Fruit fly (Drosophila melanogaster) whole organism, embryonic: ENCODE measurements around the gene gig.

Experiments
- Adf1 ChIP-seq: fragments of 200-800 bp; sonication (Bioruptor generic); IDR thresholded peaks from 2 replicates; pipeline ENCODE4 v1.3.6; 2022; ENCODE audit warnings: missing biosample characterization, missing genetic modification characterization
- B-H2 ChIP-seq: fragments of 200-800 bp; sonication (Bioruptor generic); optimal IDR thresholded peaks from 2 replicates; lab custom pipeline; 2018; ENCODE audit warnings: missing biosample characterization, mild to moderate bottlenecking, missing genetic modification characterization
- C15 ChIP-seq: fragments of 200-800 bp; sonication (Bioruptor generic); IDR thresholded peaks from 3 replicates; pipeline ENCODE4 v1.3.6; 2022; ENCODE audit warnings: missing biosample characterization, missing genetic modification characterization
- CG10147 ChIP-seq: fragments of 200-800 bp; sonication (Bioruptor generic); optimal IDR thresholded peaks from 2 replicates; lab custom pipeline; 2019; ENCODE audit warnings: missing biosample characterization, mild to moderate bottlenecking, missing genetic modification characterization, moderate library complexity
- CG12659 ChIP-seq: fragments of 200-800 bp; sonication (Bioruptor generic); optimal IDR thresholded peaks from 3 replicates; lab custom pipeline; 2017; ENCODE audit warnings: mild to moderate bottlenecking, missing biosample characterization, missing genetic modification reagents, missing genetic modification characterization
- CG12769 ChIP-seq: fragments of 200-800 bp; sonication (Bioruptor generic); optimal IDR thresholded peaks from 2 replicates; lab custom pipeline; 2019; ENCODE audit warnings: missing biosample characterization, mild to moderate bottlenecking, missing genetic modification characterization, moderate library complexity
- CG17385 ChIP-seq: fragments of 200-800 bp; sonication (Bioruptor generic); optimal IDR thresholded peaks from 3 replicates; lab custom pipeline; 2018; ENCODE audit warnings: missing biosample characterization, mild to moderate bottlenecking, missing genetic modification characterization
- CG17568 ChIP-seq: fragments of 200-800 bp; sonication (Bioruptor generic); optimal IDR thresholded peaks from 2 replicates; lab custom pipeline; 2018; ENCODE audit warnings: missing biosample characterization, mild to moderate bottlenecking, missing genetic modification characterization, moderate library complexity
- CG18599 ChIP-seq: fragments of 200-800 bp; sonication (Bioruptor generic); optimal IDR thresholded peaks from 3 replicates; lab custom pipeline; 2017; ENCODE audit warnings: missing biosample characterization, missing genetic modification characterization, mild to moderate bottlenecking, moderate library complexity, missing genetic modification reagents
- CG18619 ChIP-seq: fragments of 200-800 bp; sonication (Bioruptor generic); optimal IDR thresholded peaks from 3 replicates; lab custom pipeline; 2017; ENCODE audit warnings: missing biosample characterization, mild to moderate bottlenecking, missing genetic modification characterization
- CG2199 ChIP-seq: fragments of 200-800 bp; sonication (Bioruptor generic); IDR thresholded peaks from 3 replicates; pipeline ENCODE4 v1.3.6; 2022; ENCODE audit warnings: missing biosample characterization, missing genetic modification characterization
- CG32532 ChIP-seq: fragments of 200-800 bp; sonication (Bioruptor generic); IDR thresholded peaks from 2 replicates; pipeline ENCODE4 v1.3.6; 2022; ENCODE audit warnings: missing biosample characterization, missing genetic modification characterization
- CG34376 ChIP-seq: fragments of 200-800 bp; sonication (Bioruptor generic); optimal IDR thresholded peaks from 2 replicates; lab custom pipeline; 2018; ENCODE audit warnings: missing biosample characterization, mild to moderate bottlenecking, missing genetic modification characterization
- CG3726 ChIP-seq: fragments of 200-800 bp; sonication (Bioruptor generic); IDR thresholded peaks from 3 replicates; pipeline ENCODE4, ENCODE4 v1.3.6; 2022; ENCODE audit warnings: missing biosample characterization, missing genetic modification characterization
- CG5180 ChIP-seq: fragments of 200-800 bp; sonication (Bioruptor generic); optimal IDR thresholded peaks from 3 replicates; lab custom pipeline; 2017; ENCODE audit warnings: missing biosample characterization, missing genetic modification characterization, mild to moderate bottlenecking, moderate library complexity, missing genetic modification reagents
- CG6854 ChIP-seq: fragments of 200-800 bp; sonication (Bioruptor generic); optimal IDR thresholded peaks from 3 replicates; lab custom pipeline; 2017; ENCODE audit warnings: missing biosample characterization, mild to moderate bottlenecking, missing genetic modification characterization
- CTCF ChIP-seq: fragments of 200-800 bp; sonication (Bioruptor generic); optimal IDR thresholded peaks from 2 replicates; lab custom pipeline; 2017; ENCODE audit warnings: missing biosample characterization, mild to moderate bottlenecking, missing genetic modification characterization, moderate library complexity
- CrebB ChIP-seq: fragments of 200-800 bp; sonication (Bioruptor generic); optimal IDR thresholded peaks from 3 replicates; lab custom pipeline; 2018; ENCODE audit warnings: missing biosample characterization, mild to moderate bottlenecking, missing genetic modification characterization
- Ets65A ChIP-seq: fragments of 200-800 bp; sonication (Bioruptor generic); peaks from one replicate; lab custom pipeline; 2016; ENCODE audit warnings: missing biosample characterization, missing genetic modification characterization
- GATAe ChIP-seq: fragments of 200-800 bp; sonication (Bioruptor generic); conservative IDR thresholded peaks from 2 replicates; pipeline ENCODE4 v1.3.6; 2022; ENCODE audit warnings: missing biosample characterization, missing genetic modification characterization
- HLH4C ChIP-seq: fragments of 200-800 bp; sonication (Bioruptor generic); IDR thresholded peaks from 3 replicates; pipeline ENCODE4 v1.3.6; 2022; ENCODE audit warnings: missing biosample characterization, missing genetic modification characterization; ENCODE audit not compliant: partially characterized antibody
- Hmr ChIP-seq: fragments of 200-800 bp; sonication (Bioruptor generic); optimal IDR thresholded peaks from 3 replicates; lab custom pipeline; 2017; ENCODE audit warnings: mild to moderate bottlenecking, missing biosample characterization, missing genetic modification reagents, missing genetic modification characterization
- Hr78 ChIP-seq, 2 experiments: fragments of 200-800 bp in 1 of 2; fragments of >200 bp in 1 of 2; sonication (Bioruptor generic) in 1 of 2; optimal IDR thresholded peaks; 2 replicates each; lab custom pipeline; 2017 to 2019; ENCODE audit warnings: missing biosample characterization in 2 of 2, missing genetic modification characterization in 2 of 2, mild to moderate bottlenecking in 1 of 2, moderate library complexity in 1 of 2
- Med ChIP-seq: fragments of 200-800 bp; sonication (Bioruptor generic); peaks from one replicate; lab custom pipeline; 2016; ENCODE audit warnings: missing biosample characterization, missing genetic modification characterization, mild to moderate bottlenecking, inconsistent platforms, moderate library complexity
- Pdp1 ChIP-seq, 2 experiments: fragments of 200-800 bp; sonication (Bioruptor generic); optimal IDR thresholded peaks; 3 replicates each; lab custom pipeline; 2016; ENCODE audit warnings: missing biosample characterization in 2 of 2, missing genetic modification characterization in 2 of 2, mild to moderate bottlenecking in 1 of 2, moderate library complexity in 1 of 2
- Rfx ChIP-seq: fragments of 200-800 bp; sonication (Bioruptor generic); IDR thresholded peaks from 2 replicates; pipeline ENCODE4 v1.3.6; 2022; ENCODE audit warnings: missing biosample characterization, missing genetic modification characterization
- aop ChIP-seq: fragments of 200-800 bp; sonication (Bioruptor generic); IDR thresholded peaks from 2 replicates; pipeline ENCODE4 v1.3.6; 2022; ENCODE audit warnings: missing biosample characterization, missing genetic modification characterization
- cwo ChIP-seq: fragments of 200-800 bp; sonication (Bioruptor generic); optimal IDR thresholded peaks from 3 replicates; lab custom pipeline; 2017; ENCODE audit warnings: missing biosample characterization, missing genetic modification characterization, mild to moderate bottlenecking, moderate library complexity, missing genetic modification reagents
- gro ChIP-seq: fragments of 200-800 bp; sonication (Bioruptor generic); optimal IDR thresholded peaks from 2 replicates; lab custom pipeline; 2016; ENCODE audit warnings: missing biosample characterization, missing genetic modification characterization
- gsb-n ChIP-seq: fragments of 200-800 bp; sonication (Bioruptor generic); optimal IDR thresholded peaks from 3 replicates; lab custom pipeline; 2018; ENCODE audit warnings: missing biosample characterization, mild to moderate bottlenecking, missing genetic modification characterization
- hkb ChIP-seq, 2 experiments: fragments of 200-800 bp in 1 of 2; fragments of >200 bp in 1 of 2; sonication (Bioruptor generic) in 1 of 2; IDR thresholded peaks in 1 of 2; optimal IDR thresholded peaks in 1 of 2; 2 replicates each; pipeline versions ENCODE4 v1.3.6 to Lab custom; 2017 to 2022; ENCODE audit warnings: missing biosample characterization in 1 of 2, missing genetic modification characterization in 1 of 2
- jigr1 ChIP-seq: fragments of 200-800 bp; sonication (Bioruptor generic); IDR thresholded peaks from 3 replicates; pipeline ENCODE4 v1.3.6; 2022; ENCODE audit warnings: missing biosample characterization, missing genetic modification characterization
- ken ChIP-seq: fragments of 200-800 bp; sonication (Bioruptor generic); IDR thresholded peaks from 3 replicates; pipeline ENCODE4 v1.3.6; 2022; ENCODE audit warnings: missing biosample characterization, missing genetic modification characterization
- mirr ChIP-seq: fragments of 200-800 bp; sonication (Bioruptor generic); optimal IDR thresholded peaks from 3 replicates; lab custom pipeline; 2018; ENCODE audit warnings: missing biosample characterization, mild to moderate bottlenecking, missing genetic modification characterization
- onecut ChIP-seq: fragments of 200-800 bp; sonication (Bioruptor generic); IDR thresholded peaks from 2 replicates; pipeline ENCODE4 v1.3.6; 2022; ENCODE audit warnings: missing biosample characterization, missing genetic modification characterization
- salm ChIP-seq: fragments of 200-800 bp; sonication (Bioruptor generic); optimal IDR thresholded peaks from 2 replicates; lab custom pipeline; 2018; ENCODE audit warnings: missing biosample characterization, mild to moderate bottlenecking, missing genetic modification characterization
- schlank ChIP-seq: fragments of 200-800 bp; sonication (Bioruptor generic); optimal IDR thresholded peaks from 2 replicates; lab custom pipeline; 2018; ENCODE audit warnings: missing biosample characterization, mild to moderate bottlenecking, missing genetic modification characterization
- scrt ChIP-seq: fragments of 200-800 bp; sonication (Bioruptor generic); optimal IDR thresholded peaks from 2 replicates; lab custom pipeline; 2018; ENCODE audit warnings: missing biosample characterization, mild to moderate bottlenecking, missing genetic modification characterization, moderate library complexity
- sd ChIP-seq: fragments of 200-800 bp; sonication (Bioruptor generic); optimal IDR thresholded peaks from 3 replicates; lab custom pipeline; 2018; ENCODE audit warnings: missing biosample characterization, mild to moderate bottlenecking, missing genetic modification characterization, moderate library complexity
- sens ChIP-seq: fragments of 200-800 bp; sonication (Bioruptor generic); peaks from one replicate; lab custom pipeline; 2016; ENCODE audit warnings: missing biosample characterization, missing genetic modification characterization
- slou ChIP-seq: fragments of 200-800 bp; sonication (Bioruptor generic); optimal IDR thresholded peaks from 3 replicates; lab custom pipeline; 2016; ENCODE audit warnings: missing biosample characterization, missing genetic modification characterization
- so ChIP-seq: fragments of 200-800 bp; sonication (Bioruptor generic); IDR thresholded peaks from 3 replicates; pipeline ENCODE4 v1.3.6; 2022; ENCODE audit warnings: missing biosample characterization, missing genetic modification characterization
- sob ChIP-seq: fragments of 200-800 bp; sonication (Bioruptor generic); IDR thresholded peaks from 2 replicates; pipeline ENCODE4 v1.3.6; 2022; ENCODE audit warnings: missing biosample characterization, missing genetic modification characterization
- sug ChIP-seq: fragments of 200-800 bp; optimal IDR thresholded peaks from 2 replicates; lab custom pipeline; 2019; ENCODE audit warnings: missing biosample characterization, mild to moderate bottlenecking, missing genetic modification characterization, moderate library complexity
- tgo ChIP-seq: fragments of 200-800 bp; sonication (Bioruptor generic); IDR thresholded peaks from 3 replicates; pipeline ENCODE4 v1.3.6; 2022; ENCODE audit warnings: missing biosample characterization, missing genetic modification characterization
- twi ChIP-seq: fragments of 200-800 bp; optimal IDR thresholded peaks from 2 replicates; lab custom pipeline; 2019; ENCODE audit warnings: missing biosample characterization, mild to moderate bottlenecking, missing genetic modification characterization, moderate library complexity
- wek ChIP-seq: fragments of 200-800 bp; sonication (Bioruptor generic); optimal IDR thresholded peaks from 3 replicates; lab custom pipeline; 2018; ENCODE audit warnings: missing biosample characterization, mild to moderate bottlenecking, missing genetic modification characterization, moderate library complexity
- zf30C ChIP-seq: fragments of 200-800 bp; sonication (Bioruptor generic); optimal IDR thresholded peaks from 3 replicates; lab custom pipeline; 2018; ENCODE audit warnings: missing biosample characterization, mild to moderate bottlenecking, missing genetic modification characterization

Gene gig

DNA sequence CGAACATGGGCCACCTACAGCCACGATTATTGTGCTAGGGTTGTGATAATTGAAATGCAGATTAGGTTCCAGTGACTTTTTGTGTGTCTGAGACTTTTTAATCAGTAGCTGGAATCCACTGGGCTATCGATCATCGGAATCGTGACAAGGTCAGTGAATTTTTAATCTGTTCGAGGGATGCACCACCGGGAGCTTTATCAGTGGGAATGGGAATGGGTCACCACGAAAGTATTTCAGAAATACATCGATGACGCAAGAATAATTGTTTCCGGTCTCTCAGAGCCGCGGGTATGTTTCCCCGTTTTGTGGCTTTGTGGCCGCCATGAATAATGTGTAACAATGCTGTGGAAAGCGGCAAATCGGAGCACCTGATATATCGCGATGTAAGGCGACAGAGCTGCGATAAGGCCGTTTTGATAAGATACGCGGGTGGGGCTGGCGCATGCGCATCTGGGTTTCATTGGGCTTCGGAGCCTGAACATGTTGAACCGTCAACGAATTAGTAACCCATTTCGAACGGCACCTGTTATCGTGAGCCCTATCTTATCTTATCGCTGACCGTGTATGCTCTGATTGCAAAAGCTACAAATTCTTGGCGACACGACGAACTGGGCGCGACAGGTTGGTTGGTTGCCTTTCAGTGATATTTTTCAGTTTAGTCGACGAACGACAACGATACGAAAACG lies 59.0 kb downstream of the gig start, which contains the start of gene Ssk (continued):
- TF ChIP-seq zf30C (GFP tag; lab: Kevin White, UChicago) (no peak), cwo (peak; percentile 11), CTCF (GFP tag; lab: Kevin White, UChicago) (no peak), jigr1 (GFP tag; lab: Robert Waterston, UW) (no peak), schlank (tag; lab: Kevin White, UChicago) (no peak), HLH4C (GFP tag; lab: Robert Waterston, UW) (0 out of 3 replicates have a peak, but pooled peaks have one; percentile 13), so (GFP tag; lab: Robert Waterston, UW) (peak; percentile 36; the same call in 1 of the 3 replicates), Ets65A (GFP tag; lab: Kevin White, UChicago) (peak; percentile 16), CG17568 (GFP tag; lab: Kevin White, UChicago) (no peak), tgo (no peak), salm (peak; percentile 20), Rfx (GFP tag; lab: Robert Waterston, UW) (peak; percentile 12; the same call in 1 of the 2 replicates), gro (peak; percentile 43), Hr78 (GFP tag; optimal IDR thresholded peaks at IDR 0.05; lab: Kevin White, UChicago) (peak in 1 of 2 experiments; percentile 20), CG5180 (GFP tag; lab: Kevin White, UChicago) (peak; percentile 7), aop (GFP tag; lab: Robert Waterston, UW) (peak; percentile 12; the same call in 1 of the 2 replicates), CG6854 (GFP tag; lab: Kevin White, UChicago) (peak; percentile 45), mirr (GFP tag; lab: Kevin White, UChicago) (peak; percentile 82), CG32532 (GFP tag; lab: Robert Waterston, UW) (peak; percentile 45; the same call in 1 of the 2 replicates), sob (GFP tag; lab: Robert Waterston, UW) (peak; percentile 46; the same call in 1 of the 2 replicates), CG18599 (GFP tag; lab: Kevin White, UChicago) (peak; percentile 34), CG34376 (GFP tag; lab: Kevin White, UChicago) (peak; percentile 82), onecut (GFP tag; lab: Robert Waterston, UW) (peak; percentile 7; the same call in 1 of the 2 replicates), CG3726 (GFP tag; lab: Robert Waterston, UW) (no peak), C15 (GFP tag; lab: Robert Waterston, UW) (no peak), Hmr (GFP tag; lab: Kevin White, UChicago) (peak; percentile 54), gsb-n (no peak), scrt (peak; percentile 27), twi (tag; lab: Kevin White, UChicago) (no peak), wek (GFP tag; lab: Kevin White, UChicago) (peak; percentile 21), GATAe (peak; percentile 99), Med (GFP tag; lab: Kevin White, UChicago) (peak; percentile 30), CG17385 (peak; percentile 22), CG2199 (GFP tag; lab: Robert Waterston, UW) (0 out of 3 replicates have a peak, but pooled peaks have one; percentile 44), CG10147 (GFP tag; lab: Kevin White, UChicago) (peak; percentile 12), slou (no peak), Adf1 (GFP tag; lab: Robert Waterston, UW) (peak; percentile 56; the same call in 1 of the 2 replicates), Pdp1 (GFP tag; optimal IDR thresholded peaks at IDR 0.05; lab: Kevin White, UChicago) (peak in 1 of 2 experiments; percentile 90), ken (GFP tag; lab: Robert Waterston, UW) (0 out of 3 replicates have a peak, but pooled peaks have one; percentile 22), CG18619 (GFP tag; lab: Kevin White, UChicago) (no peak), sug (tag; lab: Kevin White, UChicago) (peak; percentile 81), CG12769 (tag; lab: Kevin White, UChicago) (peak; percentile 60), CG12659 (GFP tag; lab: Kevin White, UChicago) (no peak), B-H2 (peak; percentile 40), sd (tag; lab: Kevin White, UChicago) (peak; percentile 90), sens (GFP tag; lab: Kevin White, UChicago) (peak; percentile 28), hkb (optimal IDR thresholded peaks at IDR 0.05; lab: Kevin White, UChicago) (no peak), hkb (GFP tag; IDR thresholded peaks at IDR 0.05; lab: Robert Waterston, UW) (0 out of 2 replicates have a peak, but pooled peaks have one; percentile 27), CrebB (tag; lab: Kevin White, UChicago) (peak; percentile 47)
